Worm (Caenorhabditis elegans) whole organism, young adult: ENCODE data around the gene C31C9.7.
A peak's percentile ranks its signal among the peaks of the same experiment; 100 is the strongest.

Experiments
- F37B4.10 ChIP-seq: fragments of 200-800 bp; sonication (Bioruptor generic); IDR thresholded peaks from 2 replicates; pipeline ENCODE4 v1.3.6; 2022; ENCODE audit warnings: missing genetic modification characterization, missing compliant biosample characterization
- K12H6.12 ChIP-seq: fragments of 200-800 bp; sonication (Bioruptor generic); optimal IDR thresholded peaks from 2 replicates; lab custom pipeline; 2018; ENCODE audit warnings: mild to moderate bottlenecking, missing genetic modification characterization, missing compliant biosample characterization
- ZK185.1 ChIP-seq: sonication (generic microtip); optimal IDR thresholded peaks from 2 replicates; lab custom pipeline; 2016; ENCODE audit warnings: mild to moderate bottlenecking, missing genetic modification characterization, missing compliant biosample characterization; ENCODE audit not compliant: poor library complexity, severe bottlenecking
- ama-1 ChIP-seq, 3 experiments: fragments of 150-350 bp in 1 of 3; sonication (generic microtip) in 2 of 3; optimal IDR thresholded peaks; 2 replicates each; lab custom pipeline; 2014 to 2018; ENCODE audit warnings: missing biosample characterization in 2 of 3, missing genetic modification characterization in 2 of 3, missing genetic modification reagents in 2 of 3
- aptf-2 ChIP-seq: fragments of 200-800 bp; sonication (Bioruptor generic); conservative IDR thresholded peaks from 2 replicates; pipeline ENCODE4 v1.3.6; 2022; ENCODE audit warnings: missing genetic modification reagents, missing genetic modification characterization, missing compliant biosample characterization
- ceh-27 ChIP-seq: fragments of 200-800 bp; sonication (Bioruptor generic); optimal IDR thresholded peaks from 2 replicates; lab custom pipeline; 2018; ENCODE audit warnings: mild to moderate bottlenecking, missing genetic modification characterization, moderate library complexity, missing compliant biosample characterization
- ceh-40 ChIP-seq: fragments of 200-800 bp; sonication (Bioruptor generic); IDR thresholded peaks from 2 replicates; pipeline ENCODE4 v1.3.6; 2022; ENCODE audit warnings: missing genetic modification characterization, missing compliant biosample characterization
- efl-1 ChIP-seq: fragments of 150-350 bp; optimal IDR thresholded peaks from 2 replicates; lab custom pipeline; 2014; ENCODE audit warnings: missing biosample characterization, missing genetic modification reagents, missing genetic modification characterization
- egl-18 ChIP-seq: fragments of 200-800 bp; sonication (Bioruptor generic); IDR thresholded peaks from 2 replicates; pipeline ENCODE4 v1.3.6; 2022; ENCODE audit warnings: missing genetic modification reagents, missing genetic modification characterization, missing compliant biosample characterization
- gei-17 ChIP-seq: fragments of 200-800 bp; sonication (Bioruptor generic); optimal IDR thresholded peaks from 2 replicates; lab custom pipeline; 2018; ENCODE audit warnings: mild to moderate bottlenecking, missing genetic modification characterization, missing compliant biosample characterization
- hlh-26 ChIP-seq: fragments of 200-800 bp; sonication (Bioruptor generic); conservative IDR thresholded peaks from 2 replicates; pipeline ENCODE4 v1.3.6; 2022; ENCODE audit warnings: missing genetic modification reagents, missing genetic modification characterization, missing compliant biosample characterization
- nhr-90 ChIP-seq: sonication (generic microtip); optimal IDR thresholded peaks from 2 replicates; lab custom pipeline; 2016; ENCODE audit warnings: missing genotype, mild to moderate bottlenecking, missing genetic modification characterization, missing compliant biosample characterization
- rcor-1 ChIP-seq: fragments of 200-800 bp; sonication (Bioruptor generic); IDR thresholded peaks from 2 replicates; pipeline ENCODE4 v1.3.6; 2022; ENCODE audit warnings: missing genetic modification reagents, missing genetic modification characterization, missing compliant biosample characterization
- zfh-2 ChIP-seq: fragments of 200-800 bp; sonication (Bioruptor generic); conservative IDR thresholded peaks from 2 replicates; pipeline ENCODE4 v1.3.6; 2022; ENCODE audit warnings: missing genetic modification reagents, missing genetic modification characterization, missing compliant biosample characterization

- TF ChIP-seq ZK185.1 (peak; percentile 5), K12H6.12 (tag; lab: Kevin White, UChicago) (no peak), F37B4.10 (GFP tag; lab: Robert Waterston, UW) (no peak), ceh-27 (GFP tag; lab: Kevin White, UChicago) (no peak), ama-1 (optimal IDR thresholded peaks at IDR 0.05; lab: Kevin White, UChicago) (no peak), ama-1 (GFP tag; optimal IDR thresholded peaks at IDR 0.05; lab: Kevin White, UChicago) (no peak), gei-17 (GFP tag; lab: Kevin White, UChicago) (no peak), hlh-26 (no peak), egl-18 (no peak), rcor-1 (GFP tag; lab: Robert Waterston, UW) (no peak), zfh-2 (GFP tag; lab: Robert Waterston, UW) (no peak), aptf-2 (GFP tag; lab: Robert Waterston, UW) (no peak), nhr-90 (tag; lab: Kevin White, UChicago) (no peak), ceh-40 (GFP tag; lab: Robert Waterston, UW) (no peak), efl-1 (GFP tag; lab: Kevin White, UChicago) (no peak)
These were observed 30.3 kb upstream of the C31C9.7 start for ce11 chrII:13638576-13638975.
